Worm (Caenorhabditis elegans) whole organism, L3 larva: ENCODE results near the gene Y38H6A.1.

Experiments used
- R02D3.7 ChIP-seq: fragments of 150-350 bp; optimal IDR thresholded peaks from 2 replicates; lab custom pipeline; 2014; ENCODE audit warnings: missing biosample characterization, missing genetic modification characterization
- ZK546.5 ChIP-seq: sonication (generic microtip); optimal IDR thresholded peaks from 2 replicates; lab custom pipeline; 2017; ENCODE audit warnings: missing biosample characterization, missing genetic modification characterization
- ceh-16 ChIP-seq: sonication (generic microtip); optimal IDR thresholded peaks from 2 replicates; lab custom pipeline; 2017; ENCODE audit warnings: missing biosample characterization, missing genetic modification characterization
- elt-3 ChIP-seq, 3 experiments: fragments of 150-350 bp in 1 of 3; sonication (generic microtip) in 2 of 3; optimal IDR thresholded peaks; 2 replicates in 2 of 3; 4 replicates in 1 of 3; lab custom pipeline; 2014 to 2017; ENCODE audit warnings: missing biosample characterization in 3 of 3, missing genetic modification characterization in 3 of 3
- mdl-1 ChIP-seq: fragments of 150-350 bp; optimal IDR thresholded peaks from 2 replicates; lab custom pipeline; 2014; ENCODE audit warnings: missing biosample characterization, missing genetic modification characterization
- nhr-25 ChIP-seq: sonication (generic microtip); optimal IDR thresholded peaks from 2 replicates; lab custom pipeline; 2017; ENCODE audit warnings: missing biosample characterization, missing genetic modification characterization
- nhr-28 ChIP-seq: fragments of 150-350 bp; optimal IDR thresholded peaks from 2 replicates; lab custom pipeline; 2014; ENCODE audit warnings: missing biosample characterization, missing genetic modification characterization
- nhr-76 ChIP-seq: fragments of 150-350 bp; sonication (generic microtip); optimal IDR thresholded peaks from 5 replicates; lab custom pipeline; 2014; ENCODE audit warnings: missing biosample characterization, missing genetic modification characterization
- skn-1 ChIP-seq: fragments of 150-350 bp; optimal IDR thresholded peaks from 2 replicates; lab custom pipeline; 2014; ENCODE audit warnings: missing biosample characterization, missing genetic modification characterization
- unc-62 ChIP-seq: fragments of 150-350 bp; sonication (generic microtip); optimal IDR thresholded peaks from 4 replicates; lab custom pipeline; 2014; ENCODE audit warnings: missing biosample characterization, missing genetic modification reagents, missing genetic modification characterization
- ztf-4 ChIP-seq: fragments of 150-350 bp; optimal IDR thresholded peaks from 2 replicates; lab custom pipeline; 2014; ENCODE audit warnings: missing biosample characterization, missing genetic modification characterization

DNA sequence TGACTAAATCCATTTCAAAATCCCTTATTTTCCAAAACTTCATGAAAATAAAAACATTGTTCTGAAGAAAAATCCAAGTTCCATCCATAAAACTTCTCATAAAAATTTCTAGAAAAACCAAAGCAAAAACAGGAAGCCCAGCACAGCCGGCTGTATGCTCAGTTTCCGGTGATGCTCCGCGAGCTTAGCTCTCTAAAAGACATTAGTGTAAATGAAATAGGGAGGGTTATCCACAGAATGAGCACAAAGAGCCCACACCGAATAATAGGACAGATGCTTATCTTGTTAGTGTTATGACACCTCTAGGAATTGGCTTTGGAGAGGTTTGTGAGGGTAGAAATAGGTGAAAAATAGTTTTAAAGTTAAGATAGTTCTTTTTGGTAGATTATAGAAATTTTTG is 12.5 kb downstream of the Y38H6A.1 start:
- TF ChIP-seq skn-1 (tag; lab: Kevin White, UChicago) (no peak), elt-3 (tag; optimal IDR thresholded peaks at IDR 0.05; lab: Kevin White, UChicago) (no peak), R02D3.7 (no peak), ztf-4 (no peak), nhr-76 (tag; lab: Kevin White, UChicago) (no peak), nhr-28 (tag; lab: Kevin White, UChicago) (no peak), ceh-16 (tag; lab: Kevin White, UChicago) (no peak), mdl-1 (no peak), ZK546.5 (tag; lab: Kevin White, UChicago) (no peak), nhr-25 (no peak), unc-62 (GFP tag; lab: Kevin White, UChicago) (no peak)
